Fruit fly (Drosophila melanogaster) whole organism, pupa: Measurements from ENCODE around the gene mRpL10.

Source experiments
- CG10348 ChIP-seq: fragments of 200-800 bp; sonication (Bioruptor generic); IDR thresholded peaks from 2 replicates; pipeline ENCODE4 v1.3.6; 2022; ENCODE audit warnings: missing biosample characterization, missing genetic modification characterization
- CG12605 ChIP-seq: fragments of 200-800 bp; sonication (Bioruptor generic); IDR thresholded peaks from 2 replicates; pipeline ENCODE4 v1.3.6; 2022; ENCODE audit warnings: missing biosample characterization, missing genetic modification characterization
- CG13204 ChIP-seq: fragments of 200-800 bp; sonication (Bioruptor generic); optimal IDR thresholded peaks from 2 replicates; lab custom pipeline; 2018; ENCODE audit warnings: missing biosample characterization, mild to moderate bottlenecking, missing genetic modification characterization, moderate library complexity
- CG14655 ChIP-seq: fragments of 200-800 bp; sonication (Bioruptor generic); optimal IDR thresholded peaks from 3 replicates; lab custom pipeline; 2017; ENCODE audit warnings: mild to moderate bottlenecking, missing biosample characterization, missing genetic modification reagents, missing genetic modification characterization
- CG15710 ChIP-seq: fragments of 200-800 bp; sonication (Bioruptor generic); optimal IDR thresholded peaks from 2 replicates; lab custom pipeline; 2018; ENCODE audit warnings: missing biosample characterization, mild to moderate bottlenecking, missing genetic modification characterization, moderate library complexity
- CG17806 ChIP-seq: fragments of 200-800 bp; sonication (Bioruptor generic); optimal IDR thresholded peaks from 2 replicates; lab custom pipeline; 2018; ENCODE audit warnings: missing biosample characterization, mild to moderate bottlenecking, missing genetic modification characterization, moderate library complexity
- CG32121 ChIP-seq: fragments of 200-800 bp; sonication (Bioruptor generic); IDR thresholded peaks from 2 replicates; pipeline ENCODE4 v1.3.6; 2022; ENCODE audit warnings: missing biosample characterization, missing genetic modification characterization
- CG34367 ChIP-seq: fragments of 200-800 bp; sonication (Bioruptor generic); optimal IDR thresholded peaks from 2 replicates; lab custom pipeline; 2018; ENCODE audit warnings: missing biosample characterization, mild to moderate bottlenecking, missing genetic modification characterization
- CG4496 ChIP-seq: fragments of 200-800 bp; sonication (Bioruptor generic); IDR thresholded peaks from 3 replicates; pipeline ENCODE4 v1.3.6; 2022; ENCODE audit warnings: missing biosample characterization, missing genetic modification characterization
- CG8159 ChIP-seq: fragments of 200-800 bp; sonication (Bioruptor generic); optimal IDR thresholded peaks from 3 replicates; lab custom pipeline; 2018; ENCODE audit warnings: missing biosample characterization, mild to moderate bottlenecking, missing genetic modification characterization, moderate library complexity
- CG8301 ChIP-seq: fragments of 200-800 bp; sonication (Bioruptor generic); optimal IDR thresholded peaks from 2 replicates; lab custom pipeline; 2018; ENCODE audit warnings: missing biosample characterization, mild to moderate bottlenecking, missing genetic modification characterization
- CG9948 ChIP-seq: fragments of 200-800 bp; sonication (Bioruptor generic); optimal IDR thresholded peaks from 2 replicates; lab custom pipeline; 2018; ENCODE audit warnings: missing biosample characterization, mild to moderate bottlenecking, missing genetic modification characterization, moderate library complexity
- D1 ChIP-seq: fragments of 200-800 bp; sonication (Bioruptor generic); optimal IDR thresholded peaks from 2 replicates; lab custom pipeline; 2018; ENCODE audit warnings: missing biosample characterization, mild to moderate bottlenecking, missing genetic modification characterization, moderate library complexity
- EcR ChIP-seq: fragments of 200-800 bp; sonication (Bioruptor generic); optimal IDR thresholded peaks from 3 replicates; lab custom pipeline; 2019; ENCODE audit warnings: missing biosample characterization, missing genetic modification characterization, mild to moderate bottlenecking, moderate library complexity, missing genetic modification reagents
- Ets98B ChIP-seq: fragments of 200-800 bp; sonication (Bioruptor generic); IDR thresholded peaks from 2 replicates; pipeline ENCODE4 v1.3.6; 2022; ENCODE audit warnings: missing biosample characterization, missing genetic modification characterization
- Pif1A ChIP-seq: fragments of 200-800 bp; sonication (Bioruptor generic); optimal IDR thresholded peaks from 3 replicates; lab custom pipeline; 2016; ENCODE audit warnings: missing biosample characterization, missing genetic modification characterization
- Pif1B ChIP-seq: fragments of 200-800 bp; sonication (Bioruptor generic); optimal IDR thresholded peaks from 3 replicates; lab custom pipeline; 2016; ENCODE audit warnings: missing biosample characterization, missing genetic modification characterization
- Snoo ChIP-seq: fragments of 200-800 bp; sonication (Bioruptor generic); optimal IDR thresholded peaks from 3 replicates; lab custom pipeline; 2017; ENCODE audit warnings: missing biosample characterization, mild to moderate bottlenecking, missing genetic modification characterization, inconsistent platforms
- fd96Ca ChIP-seq: fragments of 200-800 bp; sonication (Bioruptor generic); IDR thresholded peaks from 3 replicates; pipeline ENCODE4 v1.3.6; 2022; ENCODE audit warnings: missing biosample characterization, missing genetic modification characterization
- gl ChIP-seq: fragments of 200-800 bp; sonication (Bioruptor generic); optimal IDR thresholded peaks from 2 replicates; lab custom pipeline; 2018; ENCODE audit warnings: missing biosample characterization, mild to moderate bottlenecking, missing genetic modification characterization
- rn ChIP-seq: fragments of 200-800 bp; sonication (Bioruptor generic); IDR thresholded peaks from 2 replicates; pipeline ENCODE4 v1.3.6; 2022; ENCODE audit warnings: missing biosample characterization, missing genetic modification characterization

mRpL10 gene

DNA sequence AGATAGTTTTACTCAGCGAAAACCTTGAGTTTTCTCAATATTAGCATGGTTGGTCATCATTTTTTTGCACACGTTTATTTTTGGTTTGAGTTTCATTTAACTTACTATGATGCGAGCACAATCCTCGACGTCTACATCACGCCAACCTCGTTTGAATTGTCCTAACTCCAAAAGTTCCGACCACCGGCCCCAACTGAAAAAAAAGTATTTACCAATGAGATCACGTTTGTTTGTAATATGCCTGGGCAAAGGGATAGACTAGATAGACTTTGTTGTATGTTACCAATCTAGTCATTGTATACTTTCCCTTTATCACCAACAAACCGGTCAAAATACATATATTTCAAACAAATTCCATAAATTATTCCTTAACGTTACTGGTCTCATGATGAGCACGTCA is 28.6 kb downstream of the mRpL10 start, which contains the start of gene CG13693:
Gene CG13693, plus strand, starts transcription at position 301 of the 400 bp plus-strand sequence.
- no peak for TF ChIP-seq CG32121 (GFP tag; lab: Robert Waterston, UW)
- TF ChIP-seq Ets98B (GFP tag; lab: Robert Waterston, UW) = no peak
- TF ChIP-seq CG4496 = no peak
- no peak for TF ChIP-seq CG8159 (tag; lab: Kevin White, UChicago)
- TF ChIP-seq rn (GFP tag; lab: Robert Waterston, UW) = no peak
- TF ChIP-seq CG8301 (tag; lab: Kevin White, UChicago) = no peak
- TF ChIP-seq fd96Ca = no peak
- TF ChIP-seq CG12605 (GFP tag; lab: Robert Waterston, UW) = no peak
- no peak for TF ChIP-seq CG9948 (tag; lab: Kevin White, UChicago)
- TF ChIP-seq CG17806 = no peak
- TF ChIP-seq EcR (GFP tag; lab: Kevin White, UChicago) = no peak
- TF ChIP-seq gl (tag; lab: Kevin White, UChicago) = no peak
- no peak for TF ChIP-seq CG14655 (GFP tag; lab: Kevin White, UChicago)
- TF ChIP-seq Snoo = no peak
- TF ChIP-seq CG34367 (tag; lab: Kevin White, UChicago) = no peak
- TF ChIP-seq CG10348 = no peak
- no peak for TF ChIP-seq Pif1A (GFP tag; lab: Kevin White, UChicago)
- TF ChIP-seq Pif1B (GFP tag; lab: Kevin White, UChicago) = no peak
- TF ChIP-seq CG15710 (tag; lab: Kevin White, UChicago) = no peak
- TF ChIP-seq D1 = no peak
- TF ChIP-seq, all 21 proteins: peak for 0

DNA sequence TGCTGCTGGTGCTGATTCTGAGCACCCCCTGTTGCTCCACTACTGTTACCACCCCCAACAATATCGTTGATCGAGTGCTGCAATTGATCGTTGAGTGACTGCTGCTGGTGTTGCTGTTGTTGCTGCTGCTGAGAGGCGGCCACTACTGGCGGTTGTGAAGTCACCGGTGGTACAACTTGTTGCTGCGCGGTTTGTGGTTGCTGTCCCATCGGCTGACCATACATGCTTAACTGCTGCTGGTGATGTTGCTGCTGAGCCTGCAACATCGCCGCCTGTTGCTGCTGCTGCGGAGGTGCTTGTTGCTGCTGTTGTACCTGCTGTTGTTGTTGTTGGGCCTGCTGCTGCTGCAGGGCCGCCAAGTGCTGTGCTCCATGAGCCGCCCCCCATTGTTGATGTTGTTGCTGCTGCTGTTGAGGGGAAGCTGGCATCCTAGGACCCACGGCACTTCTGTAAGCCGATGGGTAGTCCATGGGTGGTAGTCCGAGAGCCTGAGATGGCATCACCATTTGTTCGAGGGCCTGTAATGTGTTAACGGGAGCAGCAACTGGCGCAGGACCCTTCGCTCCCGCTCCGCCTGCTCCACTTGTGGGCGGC is 36.7 kb downstream of the mRpL10 start:
- TF ChIP-seq CG4496 (no peak), CG12605 (GFP tag; lab: Robert Waterston, UW) (no peak), CG8301 (tag; lab: Kevin White, UChicago) (no peak), CG17806 (no peak), CG14655 (GFP tag; lab: Kevin White, UChicago) (no peak), CG10348 (no peak), CG9948 (tag; lab: Kevin White, UChicago) (no peak), CG34367 (tag; lab: Kevin White, UChicago) (no peak), gl (tag; lab: Kevin White, UChicago) (no peak)

DNA sequence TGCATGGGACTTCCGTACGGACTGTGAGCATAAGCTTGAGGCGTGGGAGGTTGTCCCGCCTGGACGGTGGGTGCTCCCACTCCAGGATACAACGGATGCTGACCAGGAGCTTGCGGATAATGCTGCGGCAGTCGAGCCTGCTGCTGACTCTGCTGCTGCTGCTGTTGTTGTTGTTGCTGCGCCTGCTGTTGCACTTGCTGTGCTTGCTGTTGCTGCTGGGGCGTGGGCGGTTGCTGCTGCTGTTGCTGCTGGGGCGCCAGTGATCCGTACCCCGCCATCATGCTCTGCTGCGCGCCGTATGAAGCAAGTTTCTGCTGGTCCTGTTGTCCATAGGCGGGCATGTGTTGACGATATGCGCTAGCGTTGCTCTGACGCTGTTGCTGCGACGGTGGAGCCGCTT is 37.8 kb downstream of the mRpL10 start:
- no peak for TF ChIP-seq EcR (GFP tag; lab: Kevin White, UChicago)
- no peak for TF ChIP-seq CG34367 (tag; lab: Kevin White, UChicago)
- no peak for TF ChIP-seq D1
- no peak for TF ChIP-seq CG14655 (GFP tag; lab: Kevin White, UChicago)
- no peak for TF ChIP-seq Pif1B (GFP tag; lab: Kevin White, UChicago)
- TF ChIP-seq gl (tag; lab: Kevin White, UChicago) = no peak
- no peak for TF ChIP-seq Pif1A (GFP tag; lab: Kevin White, UChicago)
- TF ChIP-seq CG13204 (GFP tag; lab: Kevin White, UChicago) = no peak
- no peak for TF ChIP-seq CG4496
- no peak for TF ChIP-seq CG8159 (tag; lab: Kevin White, UChicago)
- TF ChIP-seq fd96Ca = no peak
- TF ChIP-seq CG8301 (tag; lab: Kevin White, UChicago) = no peak
- no peak for TF ChIP-seq CG17806
- no peak for TF ChIP-seq rn (GFP tag; lab: Robert Waterston, UW)
- TF ChIP-seq Snoo = no peak

DNA sequence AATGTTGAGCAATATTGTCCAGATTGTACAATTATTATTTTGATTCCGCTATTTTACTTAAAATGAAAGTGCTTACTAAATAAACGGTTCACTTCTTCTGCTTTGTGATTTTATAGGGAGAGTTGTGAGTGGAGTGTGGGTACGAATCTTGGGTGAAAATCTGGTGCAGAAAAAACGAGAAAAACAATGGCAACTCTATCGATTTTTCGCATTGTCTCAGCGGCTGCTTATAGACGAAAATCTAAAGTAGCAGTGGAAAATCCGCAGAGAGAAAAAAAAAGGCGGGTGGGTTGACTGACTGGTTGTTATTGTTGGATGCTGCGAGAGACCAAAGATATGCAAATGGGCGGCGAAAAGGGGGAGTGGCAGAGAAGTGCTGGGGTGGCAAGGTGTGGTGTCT is 39.5 kb downstream of the mRpL10 start:
- no peak for TF ChIP-seq EcR (GFP tag; lab: Kevin White, UChicago)
- TF ChIP-seq rn (GFP tag; lab: Robert Waterston, UW) = no peak
- TF ChIP-seq CG10348 = no peak
- no peak for TF ChIP-seq CG13204 (GFP tag; lab: Kevin White, UChicago)
- TF ChIP-seq Pif1B (GFP tag; lab: Kevin White, UChicago) = no peak
- no peak for TF ChIP-seq Ets98B (GFP tag; lab: Robert Waterston, UW)
- TF ChIP-seq CG8159 (tag; lab: Kevin White, UChicago) = no peak
- TF ChIP-seq gl (tag; lab: Kevin White, UChicago) = no peak
- no peak for TF ChIP-seq CG9948 (tag; lab: Kevin White, UChicago)
- TF ChIP-seq Pif1A (GFP tag; lab: Kevin White, UChicago) = no peak

DNA sequence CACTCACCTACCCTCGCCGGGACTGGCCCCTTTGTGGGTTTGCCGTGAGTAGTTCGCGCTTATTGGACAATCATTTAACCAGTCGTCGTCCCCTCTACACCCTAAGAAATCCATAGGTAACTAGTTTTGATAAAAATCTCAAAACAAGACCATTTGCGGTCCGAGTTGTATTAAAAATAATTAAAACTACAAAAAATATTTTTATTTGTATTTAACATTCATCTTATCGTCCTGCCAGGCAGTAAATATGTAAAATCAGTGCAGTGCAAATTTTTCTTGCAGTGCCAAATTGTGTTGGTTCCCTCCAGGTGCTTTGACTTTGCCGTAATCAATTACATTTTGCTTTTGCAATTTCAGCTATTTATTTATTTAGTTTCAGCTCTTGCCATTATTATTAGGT is 40.2 kb downstream of the mRpL10 start:
- TF ChIP-seq gl (tag; lab: Kevin White, UChicago) (no peak), Pif1B (GFP tag; lab: Kevin White, UChicago) (no peak), CG8159 (tag; lab: Kevin White, UChicago) (no peak), CG4496 (peak; percentile 80), Ets98B (GFP tag; lab: Robert Waterston, UW) (peak; percentile 88), rn (GFP tag; lab: Robert Waterston, UW) (peak; percentile 56; the same call in 1 of the 2 replicates), CG32121 (GFP tag; lab: Robert Waterston, UW) (peak; percentile 83), fd96Ca (peak; percentile 85), CG8301 (tag; lab: Kevin White, UChicago) (no peak), CG12605 (GFP tag; lab: Robert Waterston, UW) (0 out of 2 replicates have a peak, but pooled peaks have one; percentile 22)

DNA sequence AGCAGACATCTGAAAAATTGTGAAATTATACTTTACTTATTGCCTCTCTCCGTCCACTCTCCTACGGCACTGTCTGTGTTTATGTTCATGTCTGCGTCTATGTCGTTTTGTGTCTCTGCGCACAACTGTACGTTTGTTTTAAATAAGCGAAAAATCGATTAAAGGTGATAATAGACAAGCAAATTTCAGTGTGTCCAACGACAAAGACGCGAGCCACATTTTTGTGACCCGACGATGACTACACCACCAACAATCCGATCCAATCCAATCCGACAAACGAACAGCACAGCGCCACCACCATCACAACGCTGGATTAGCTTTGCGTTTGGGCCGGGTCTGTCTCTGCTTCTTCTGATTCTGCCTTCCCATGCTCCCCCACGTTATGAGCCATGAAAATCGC is 41.0 kb downstream of the mRpL10 start:
- TF ChIP-seq CG10348 (no peak), CG4496 (no peak), CG34367 (tag; lab: Kevin White, UChicago) (no peak), CG12605 (GFP tag; lab: Robert Waterston, UW) (no peak), CG8159 (tag; lab: Kevin White, UChicago) (no peak), CG32121 (GFP tag; lab: Robert Waterston, UW) (no peak), gl (tag; lab: Kevin White, UChicago) (no peak), Pif1B (GFP tag; lab: Kevin White, UChicago) (no peak), CG15710 (tag; lab: Kevin White, UChicago) (no peak), Snoo (no peak), D1 (no peak)
- TF ChIP-seq, all 21 proteins: peak for 0
